Worm (Caenorhabditis elegans) whole organism, L4/young adult: ENCODE data around the gene ebp-2.

Experiments used
- W03F9.2 ChIP-seq: fragments of 150-350 bp; optimal IDR thresholded peaks from 2 replicates; lab custom pipeline; 2014; ENCODE audit warnings: missing biosample characterization, missing genetic modification characterization
- dao-5 ChIP-seq: sonication (generic microtip); optimal IDR thresholded peaks from 2 replicates; lab custom pipeline; 2016; ENCODE audit warnings: missing genotype, missing genetic modification characterization, moderate library complexity, missing compliant biosample characterization
- him-1 ChIP-seq: sonication (generic microtip); optimal IDR thresholded peaks from 2 replicates; lab custom pipeline; 2016; ENCODE audit warnings: missing genotype, missing genetic modification reagents, missing genetic modification characterization, missing compliant biosample characterization

ebp-2 gene

ce11 chrII:11463899-11464298, 21.4 kb downstream of the ebp-2 start:
- no peak for TF ChIP-seq him-1 (tag; lab: Kevin White, UChicago)

ce11 chrII:11464427-11464944, 22.0 kb downstream of the ebp-2 start, which contains the start of the genes aars-1 and rga-1:
TSS of gene aars-1 (minus strand) at chrII:11464497.
TSS of gene rga-1 (plus strand) at chrII:11464894.
- no peak for TF ChIP-seq him-1 (tag; lab: Kevin White, UChicago)
- TF ChIP-seq dao-5 (tag; lab: Kevin White, UChicago) = no peak
- peak; percentile 47 for TF ChIP-seq W03F9.2 (tag; lab: Kevin White, UChicago)

ce11 chrII:11467541-11467940, 25.0 kb downstream of the ebp-2 start, which contains the start of gene klp-17:
TSS of gene klp-17 (minus strand) at chrII:11467641.
- TF ChIP-seq him-1 (tag; lab: Kevin White, UChicago) = no peak
- TF ChIP-seq W03F9.2 (tag; lab: Kevin White, UChicago) = no peak
- TF ChIP-seq dao-5 (tag; lab: Kevin White, UChicago) = no peak

- TF ChIP-seq him-1 (tag; lab: Kevin White, UChicago) (no peak), W03F9.2 (tag; lab: Kevin White, UChicago) (no peak), dao-5 (tag; lab: Kevin White, UChicago) (no peak)
Measured at ce11 chrII:11469574-11470108, 27.1 kb downstream of the ebp-2 start, which contains the start of gene cisd-1. TSS of gene cisd-1 (minus strand) at chrII:11469624.

ce11 chrII:11471916-11472315, 29.4 kb downstream of the ebp-2 start, which contains the start of gene mfn-1:
TSS of gene mfn-1 (minus strand) at chrII:11472016.
- TF ChIP-seq W03F9.2 (tag; lab: Kevin White, UChicago) = no peak
- no peak for TF ChIP-seq him-1 (tag; lab: Kevin White, UChicago)
- no peak for TF ChIP-seq dao-5 (tag; lab: Kevin White, UChicago)

- TF ChIP-seq W03F9.2 (tag; lab: Kevin White, UChicago) = no peak
- TF ChIP-seq him-1 (tag; lab: Kevin White, UChicago) = no peak
- TF ChIP-seq dao-5 (tag; lab: Kevin White, UChicago) = no peak
Measured at ce11 chrII:11472542-11472941, 30.0 kb downstream of the ebp-2 start.

- peak; percentile 38 for TF ChIP-seq him-1 (tag; lab: Kevin White, UChicago)
- peak; percentile 85 for TF ChIP-seq W03F9.2 (tag; lab: Kevin White, UChicago)
- no peak for TF ChIP-seq dao-5 (tag; lab: Kevin White, UChicago)
Measured at ce11 chrII:11473525-11474181, 31.1 kb downstream of the ebp-2 start, which contains the start of the genes metl-1 and W02B12.11. TSS of gene metl-1 (minus strand) at chrII:11473575. TSS of gene W02B12.11 (plus strand) at chrII:11473861.

- TF ChIP-seq him-1 (tag; lab: Kevin White, UChicago) (no peak), W03F9.2 (tag; lab: Kevin White, UChicago) (no peak), dao-5 (tag; lab: Kevin White, UChicago) (no peak)
Measured at ce11 chrII:11476410-11476809, 33.9 kb downstream of the ebp-2 start, which contains the start of gene W02B12.16. TSS of gene W02B12.16 (minus strand) at chrII:11476510.

- TF ChIP-seq him-1 (tag; lab: Kevin White, UChicago) (no peak), W03F9.2 (tag; lab: Kevin White, UChicago) (no peak), dao-5 (tag; lab: Kevin White, UChicago) (no peak)
Measured at ce11 chrII:11479076-11479475, 36.6 kb downstream of the ebp-2 start, which contains the start of gene W02B12.12. TSS of gene W02B12.12 (minus strand) at chrII:11479176.

ce11 chrII:11484600-11484999, 42.1 kb downstream of the ebp-2 start:
- TF ChIP-seq dao-5 (tag; lab: Kevin White, UChicago) = peak; percentile 85
- TF ChIP-seq W03F9.2 (tag; lab: Kevin White, UChicago) = peak; percentile 84
- TF ChIP-seq him-1 (tag; lab: Kevin White, UChicago) = peak; percentile 60

ce11 chrII:11485200-11485599, 42.7 kb downstream of the ebp-2 start, which contains the start of gene twk-5:
TSS of gene twk-5 (minus strand) at chrII:11485300.
- TF ChIP-seq W03F9.2 (tag; lab: Kevin White, UChicago) (no peak), dao-5 (tag; lab: Kevin White, UChicago) (no peak), him-1 (tag; lab: Kevin White, UChicago) (no peak)

- no peak for TF ChIP-seq him-1 (tag; lab: Kevin White, UChicago)
- no peak for TF ChIP-seq dao-5 (tag; lab: Kevin White, UChicago)
- TF ChIP-seq W03F9.2 (tag; lab: Kevin White, UChicago) = no peak
Measured at ce11 chrII:11486698-11487234, 44.2 kb downstream of the ebp-2 start, which contains the start of gene ttr-18. TSS of gene ttr-18 (minus strand) at chrII:11486748.

- no peak for TF ChIP-seq W03F9.2 (tag; lab: Kevin White, UChicago)
- no peak for TF ChIP-seq him-1 (tag; lab: Kevin White, UChicago)
- TF ChIP-seq dao-5 (tag; lab: Kevin White, UChicago) = no peak
Measured at ce11 chrII:11487999-11488398, 45.5 kb downstream of the ebp-2 start, which contains the start of gene B0334.13. TSS of gene B0334.13 (plus strand) at chrII:11488299.
